Fruit fly (Drosophila melanogaster): ENCODE results near the gene CG7990.
A peak's percentile ranks its signal among the peaks of the same experiment; 100 is the strongest.

Gene CG7990

dm6 chrX:19183121-19183520, 18.7 kb downstream of the CG7990 start, which contains the start of gene CG33253:
Gene CG33253, plus strand, starts transcription at chrX:19183421.
- TF ChIP-seq sv (GFP tag; optimal IDR thresholded peaks at IDR 0.05) = no peak
- no peak for TF ChIP-seq CG9705 (GFP tag; optimal IDR thresholded peaks at IDR 0.05)
- TF ChIP-seq Hr83 (GFP tag; optimal IDR thresholded peaks at IDR 0.05; ENCODE audit: poor library complexity, severe bottlenecking) = no peak
- no peak for TF ChIP-seq tai (GFP tag; optimal IDR thresholded peaks at IDR 0.05)
- TF ChIP-seq Abd-B (GFP tag; optimal IDR thresholded peaks at IDR 0.05) = no peak

dm6 chrX:19179696-19180255, 22.0 kb downstream of the CG7990 start, which contains the start of the genes CG7556 and CG7453:
Gene CG7556, minus strand, starts transcription at chrX:19179830.
Gene CG7453, plus strand, starts transcription at chrX:19180173.
- TF ChIP-seq tai (GFP tag; optimal IDR thresholded peaks at IDR 0.05) (no peak), Sp1 (GFP tag; optimal IDR thresholded peaks at IDR 0.05) (peak; percentile 75), usp (GFP tag; optimal IDR thresholded peaks at IDR 0.05) (no peak), OdsH (GFP tag; optimal IDR thresholded peaks at IDR 0.05) (peak; percentile 59), psq (GFP tag; optimal IDR thresholded peaks at IDR 0.05) (peak; percentile 72), Jra (GFP tag; optimal IDR thresholded peaks at IDR 0.05) (peak; percentile 85), dmrt93B (GFP tag; optimal IDR thresholded peaks at IDR 0.05) (peak; percentile 58), GATAd (GFP tag; optimal IDR thresholded peaks at IDR 0.05) (peak; percentile 51), CG9705 (GFP tag; optimal IDR thresholded peaks at IDR 0.05) (peak; percentile 59), brk (GFP tag; optimal IDR thresholded peaks at IDR 0.05) (no peak), CG32264 (GFP tag; optimal IDR thresholded peaks at IDR 0.05) (no peak), Hr78 (GFP tag; optimal IDR thresholded peaks at IDR 0.05) (no peak), Dfd (GFP tag; optimal IDR thresholded peaks at IDR 0.05) (no peak), sv (GFP tag; optimal IDR thresholded peaks at IDR 0.05) (peak; percentile 65), Myc (optimal IDR thresholded peaks at IDR 0.05) (peak; percentile 87), Abd-B (GFP tag; optimal IDR thresholded peaks at IDR 0.05) (no peak), h (GFP tag; optimal IDR thresholded peaks at IDR 0.05) (peak; percentile 82), dl (GFP tag; optimal IDR thresholded peaks at IDR 0.05; ENCODE audit: insufficient read depth in 1 of 2, partially characterized antibody in 2 of 2) (no peak), pan (optimal IDR thresholded peaks at IDR 0.05) (no peak), Dif (GFP tag; optimal IDR thresholded peaks at IDR 0.05; ENCODE audit: partially characterized antibody) (no peak), HLH106 (tag; optimal IDR thresholded peaks at IDR 0.05) (peak; percentile 76), dsf (GFP tag; optimal IDR thresholded peaks at IDR 0.05; ENCODE audit: borderline replicate concordance) (peak; percentile 62), Mio (GFP tag; optimal IDR thresholded peaks at IDR 0.05) (no peak), rgr (GFP tag; optimal IDR thresholded peaks at IDR 0.05) (peak; percentile 78), Vsx2 (GFP tag; optimal IDR thresholded peaks at IDR 0.05; ENCODE audit: partially characterized antibody) (no peak), Hr83 (GFP tag; optimal IDR thresholded peaks at IDR 0.05; ENCODE audit: poor library complexity, severe bottlenecking) (no peak), jim (GFP tag; optimal IDR thresholded peaks at IDR 0.05) (no peak), N (GFP tag; optimal IDR thresholded peaks at IDR 0.05) (no peak), foxo (GFP tag; optimal IDR thresholded peaks at IDR 0.05) (peak in 1 of 2 experiments; percentile 85), sage (GFP tag; optimal IDR thresholded peaks at IDR 0.05) (no peak), Rel (GFP tag; optimal IDR thresholded peaks at IDR 0.05) (no peak), Rel (tag; optimal IDR thresholded peaks at IDR 0.05) (peak; percentile 12), br (GFP tag; optimal IDR thresholded peaks at IDR 0.05) (peak; percentile 77), ey (GFP tag; optimal IDR thresholded peaks at IDR 0.05) (peak; percentile 78), woc (GFP tag; optimal IDR thresholded peaks at IDR 0.05) (peak; percentile 84), lola (GFP tag; optimal IDR thresholded peaks at IDR 0.05) (no peak), Hnf4 (GFP tag; optimal IDR thresholded peaks at IDR 0.05) (no peak), CrebA (GFP tag; optimal IDR thresholded peaks at IDR 0.05; ENCODE audit: borderline replicate concordance) (no peak), fru (GFP tag; optimal IDR thresholded peaks at IDR 0.05) (peak; percentile 82)
